Worm (Caenorhabditis elegans): ENCODE measurements around the gene srab-1.

ce11 chrV:5119679-5120078 is 17.8 kb upstream of the srab-1 start, which contains the start of gene sid-1:
- TF ChIP-seq snpc-4 (tag; optimal IDR thresholded peaks at IDR 0.05), result no peak
- no peak for TF ChIP-seq nhr-76 (tag; optimal IDR thresholded peaks at IDR 0.05)
- TF ChIP-seq unc-62 (GFP tag; optimal IDR thresholded peaks at IDR 0.05), result no peak
- no peak for TF ChIP-seq lin-13 (tag; optimal IDR thresholded peaks at IDR 0.05)
